Fruit fly (Drosophila melanogaster): Measurements from ENCODE around the gene Mst84B.
A peak's percentile ranks its signal among the peaks of the same experiment; 100 is the strongest.

Mst84B gene

DNA sequence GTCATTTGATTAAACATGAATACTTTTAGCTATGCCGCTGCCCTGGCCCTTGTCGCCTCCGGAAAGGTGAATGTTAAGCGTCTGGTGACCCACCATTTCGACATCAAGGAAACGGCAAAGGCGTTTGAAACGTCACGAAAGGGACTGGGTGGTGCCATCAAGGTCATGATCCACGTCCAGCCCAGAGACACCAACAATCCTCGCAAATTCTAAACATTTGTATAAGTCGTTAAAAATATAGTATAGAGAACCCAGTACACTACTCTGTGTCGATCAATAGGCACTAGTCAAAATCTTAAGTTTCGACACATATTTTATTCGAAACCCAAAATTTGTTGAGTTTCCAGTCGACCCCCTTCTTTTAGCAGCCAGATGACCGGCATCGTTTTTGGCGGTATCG is 7.7 kb upstream of the Mst84B start, which contains the start of gene CG1979:
CG1979 (plus strand) TSS at position 301 of the 400 bp plus-strand sequence.
- TF ChIP-seq sug (tag; optimal IDR thresholded peaks at IDR 0.05): no peak
- no peak for TF ChIP-seq CG4730 (GFP tag; IDR thresholded peaks at IDR 0.05)
- TF ChIP-seq CG10462 (GFP tag; optimal IDR thresholded peaks at IDR 0.05): no peak

- no peak for TF ChIP-seq CG9817 (tag; optimal IDR thresholded peaks at IDR 0.05)
- TF ChIP-seq CG7357 (GFP tag; IDR thresholded peaks at IDR 0.05): no peak
- no peak for TF ChIP-seq CG17829 (tag; optimal IDR thresholded peaks at IDR 0.05)
- TF ChIP-seq vfl (GFP tag; optimal IDR thresholded peaks at IDR 0.05): no peak
- TF ChIP-seq CG18764 (GFP tag; optimal IDR thresholded peaks at IDR 0.05): no peak
- no peak for TF ChIP-seq Asciz (GFP tag; optimal IDR thresholded peaks at IDR 0.05)
- TF ChIP-seq dpn (GFP tag; optimal IDR thresholded peaks at IDR 0.05): no peak
- TF ChIP-seq CG14014 (GFP tag; IDR thresholded peaks at IDR 0.05): no peak
- peak; percentile 11 for TF ChIP-seq CG34376 (GFP tag; optimal IDR thresholded peaks at IDR 0.05)
- TF ChIP-seq TFAM (GFP tag; optimal IDR thresholded peaks at IDR 0.05): no peak
- TF ChIP-seq sug (tag; optimal IDR thresholded peaks at IDR 0.05): peak; percentile 94
- no peak for TF ChIP-seq gfzf (GFP tag; optimal IDR thresholded peaks at IDR 0.05)
- TF ChIP-seq CG1529 (GFP tag; optimal IDR thresholded peaks at IDR 0.05): no peak
- no peak for TF ChIP-seq CG12769 (tag; optimal IDR thresholded peaks at IDR 0.05)
- TF ChIP-seq usp (GFP tag; optimal IDR thresholded peaks at IDR 0.05): no peak
- no peak for TF ChIP-seq CG17328 (GFP tag; IDR thresholded peaks at IDR 0.05)
- TF ChIP-seq CG7987 (GFP tag; optimal IDR thresholded peaks at IDR 0.05): no peak
- TF ChIP-seq CG7786 (GFP tag; optimal IDR thresholded peaks at IDR 0.05): no peak
- no peak for TF ChIP-seq shn (GFP tag; optimal IDR thresholded peaks at IDR 0.05)
- no peak for TF ChIP-seq gcm (GFP tag; optimal IDR thresholded peaks at IDR 0.05)
- TF ChIP-seq Hand (GFP tag; optimal IDR thresholded peaks at IDR 0.05): no peak
- no peak for TF ChIP-seq CG8089 (GFP tag; optimal IDR thresholded peaks at IDR 0.05)
- peak; percentile 59 for TF ChIP-seq cwo (GFP tag; optimal IDR thresholded peaks at IDR 0.05)
- no peak for TF ChIP-seq CG11085 (GFP tag; IDR thresholded peaks at IDR 0.05)
- TF ChIP-seq C15 (GFP tag; IDR thresholded peaks at IDR 0.05): no peak
- TF ChIP-seq ERR (GFP tag; optimal IDR thresholded peaks at IDR 0.05): peak; percentile 70
- TF ChIP-seq CG18476 (GFP tag; optimal IDR thresholded peaks at IDR 0.05): no peak
- no peak for TF ChIP-seq CG6683 (GFP tag; optimal IDR thresholded peaks at IDR 0.05)
- no peak for TF ChIP-seq CG13287 (GFP tag; IDR thresholded peaks at IDR 0.05; ENCODE audit: partially characterized antibody)
- no peak for TF ChIP-seq CG3407 (GFP tag; optimal IDR thresholded peaks at IDR 0.05)
- TF ChIP-seq fd96Cb (tag; optimal IDR thresholded peaks at IDR 0.05): no peak
- TF ChIP-seq Nf-YA (GFP tag; IDR thresholded peaks at IDR 0.05): no peak
- no peak for TF ChIP-seq tgo (GFP tag; IDR thresholded peaks at IDR 0.05)
- TF ChIP-seq CG13123 (GFP tag; optimal IDR thresholded peaks at IDR 0.05): no peak
- TF ChIP-seq Dp (GFP tag; optimal IDR thresholded peaks at IDR 0.05): no peak
- TF ChIP-seq ab (GFP tag; optimal IDR thresholded peaks at IDR 0.05): no peak
- peak; percentile 69 for TF ChIP-seq exex (tag; optimal IDR thresholded peaks at IDR 0.05)
- no peak for TF ChIP-seq CG2199 (GFP tag; IDR thresholded peaks at IDR 0.05)
- no peak for TF ChIP-seq dan (GFP tag; IDR thresholded peaks at IDR 0.05)
These were observed 4.0 kb upstream of the Mst84B start for dm6 chr3R:7058017-7058416.

All from whole organism, embryonic.